Fruit fly (Drosophila melanogaster) whole organism, embryonic: ENCODE data around the gene CG14718.

Experiments used
- CG10959 ChIP-seq: fragments of 200-800 bp; sonication (Bioruptor generic); IDR thresholded peaks from 2 replicates; pipeline ENCODE4 v1.3.6; 2022; ENCODE audit warnings: missing biosample characterization, missing genetic modification characterization
- Dp ChIP-seq: fragments of 200-800 bp; sonication (Bioruptor generic); optimal IDR thresholded peaks from 2 replicates; lab custom pipeline; 2018; ENCODE audit warnings: missing biosample characterization, mild to moderate bottlenecking, missing genetic modification characterization, moderate library complexity
- btn ChIP-seq: fragments of 200-800 bp; sonication (Bioruptor generic); optimal IDR thresholded peaks from 2 replicates; lab custom pipeline; 2016; ENCODE audit warnings: missing biosample characterization, missing genetic modification characterization
- run ChIP-seq: fragments of 200-800 bp; sonication (Bioruptor generic); optimal IDR thresholded peaks from 3 replicates; lab custom pipeline; 2018; ENCODE audit warnings: missing biosample characterization, mild to moderate bottlenecking, missing genetic modification characterization
- sc ChIP-seq, 3 experiments: fragments of >200 bp in 2 of 3; fragments of 200-800 bp in 1 of 3; sonication (Bioruptor generic) in 1 of 3; optimal IDR thresholded peaks; 2 replicates in 2 of 3; 3 replicates in 1 of 3; lab custom pipeline; 2017; ENCODE audit warnings: mild to moderate bottlenecking in 1 of 3, missing biosample characterization in 1 of 3, missing genetic modification characterization in 1 of 3, missing genetic modification reagents in 1 of 3
- zf30C ChIP-seq: fragments of 200-800 bp; sonication (Bioruptor generic); optimal IDR thresholded peaks from 3 replicates; lab custom pipeline; 2018; ENCODE audit warnings: missing biosample characterization, mild to moderate bottlenecking, missing genetic modification characterization

DNA sequence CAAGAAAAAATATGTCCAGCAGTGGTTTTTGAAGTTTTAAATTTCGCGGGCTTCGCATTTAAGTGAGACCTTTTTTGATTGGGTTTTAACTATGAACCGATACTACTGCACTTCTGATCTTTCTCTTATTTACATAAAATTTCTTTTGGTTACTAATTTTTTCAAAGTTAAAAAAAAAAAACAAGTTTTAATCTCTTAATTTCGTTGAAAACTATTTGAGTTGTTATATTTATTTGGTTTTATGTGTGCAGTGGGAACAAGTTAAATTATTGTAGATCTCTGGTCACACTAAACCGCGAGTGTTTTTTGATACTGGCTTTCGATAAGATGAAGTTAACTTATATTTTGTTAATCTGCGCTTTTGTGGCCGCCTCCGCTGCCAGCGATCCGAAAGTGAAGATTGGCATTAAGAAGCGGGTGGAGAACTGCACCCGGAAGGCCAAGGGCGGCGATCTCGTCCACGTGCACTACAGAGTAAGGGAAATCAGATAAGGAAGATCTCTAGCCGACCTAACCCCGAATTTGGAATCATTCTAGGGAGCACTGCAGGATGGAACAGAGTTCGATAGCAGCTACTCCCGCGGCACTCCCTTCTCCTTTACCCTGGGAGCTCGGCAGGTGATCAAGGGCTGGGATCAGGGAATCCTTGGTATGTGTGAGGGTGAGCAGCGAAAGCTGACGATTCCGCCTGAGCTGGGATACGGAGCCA lies 26.3 kb upstream of the CG14718 start, which contains the start of gene CG14715:
- TF ChIP-seq Dp (GFP tag; lab: Kevin White, UChicago) (peak; percentile 89), sc (optimal IDR thresholded peaks at IDR 0.05; lab: Kevin White, UChicago) (no peak), sc (GFP tag; optimal IDR thresholded peaks at IDR 0.05; lab: Kevin White, UChicago) (no peak), btn (GFP tag; lab: Kevin White, UChicago) (no peak), run (tag; lab: Kevin White, UChicago) (no peak), zf30C (GFP tag; lab: Kevin White, UChicago) (no peak), CG10959 (GFP tag; lab: Robert Waterston, UW) (no peak)
